Fruit fly (Drosophila melanogaster) whole organism, embryonic: ENCODE measurements around the gene nst.

ENCODE experiments used
- Awh ChIP-seq: fragments of 200-800 bp; sonication (Bioruptor generic); IDR thresholded peaks from 2 replicates; pipeline ENCODE4, ENCODE4 v1.3.6; 2022; ENCODE audit warnings: missing biosample characterization, missing genetic modification characterization
- Bdp1 ChIP-seq: fragments of 200-800 bp; sonication (Bioruptor generic); optimal IDR thresholded peaks from 3 replicates; lab custom pipeline; 2016; ENCODE audit warnings: missing biosample characterization, missing genetic modification characterization
- BtbVII ChIP-seq: fragments of 200-800 bp; sonication (Bioruptor generic); optimal IDR thresholded peaks from 3 replicates; lab custom pipeline; 2017; ENCODE audit warnings: missing biosample characterization, mild to moderate bottlenecking, missing genetic modification characterization
- Bteb2 ChIP-seq: fragments of 200-800 bp; sonication (Bioruptor generic); optimal IDR thresholded peaks from 2 replicates; lab custom pipeline; 2016; ENCODE audit warnings: missing biosample characterization, missing genetic modification characterization
- CG10431 ChIP-seq: fragments of 200-800 bp; sonication (Bioruptor generic); optimal IDR thresholded peaks from 3 replicates; lab custom pipeline; 2018; ENCODE audit warnings: missing biosample characterization, mild to moderate bottlenecking, missing genetic modification characterization
- CG10979 ChIP-seq: fragments of 200-800 bp; sonication (Bioruptor generic); optimal IDR thresholded peaks from 2 replicates; lab custom pipeline; 2018; ENCODE audit warnings: missing biosample characterization, mild to moderate bottlenecking, missing genetic modification characterization, moderate library complexity
- CG11695 ChIP-seq: fragments of 200-800 bp; sonication (Bioruptor generic); IDR thresholded peaks from 3 replicates; pipeline ENCODE4 v1.3.6; 2022; ENCODE audit warnings: missing biosample characterization, missing genetic modification characterization
- CG12155 ChIP-seq: fragments of 200-800 bp; sonication (Bioruptor generic); optimal IDR thresholded peaks from 3 replicates; lab custom pipeline; 2016; ENCODE audit warnings: missing biosample characterization, missing genetic modification characterization
- CG15601 ChIP-seq: fragments of 200-800 bp; sonication (Bioruptor generic); optimal IDR thresholded peaks from 3 replicates; lab custom pipeline; 2019; ENCODE audit warnings: missing biosample characterization, mild to moderate bottlenecking, missing genetic modification characterization, moderate library complexity
- CG15696 ChIP-seq: fragments of 200-800 bp; sonication (Bioruptor generic); optimal IDR thresholded peaks from 2 replicates; lab custom pipeline; 2019; ENCODE audit warnings: missing biosample characterization, mild to moderate bottlenecking, missing genetic modification characterization, moderate library complexity
- CG17612 ChIP-seq: fragments of 200-800 bp; sonication (Bioruptor generic); IDR thresholded peaks from 2 replicates; pipeline ENCODE4 v1.3.6; 2022; ENCODE audit warnings: missing biosample characterization, missing genetic modification characterization
- CG3065 ChIP-seq: fragments of 200-800 bp; sonication (Bioruptor generic); optimal IDR thresholded peaks from 2 replicates; lab custom pipeline; 2016; ENCODE audit warnings: missing biosample characterization, missing genetic modification characterization
- CG34224 ChIP-seq: fragments of 200-800 bp; sonication (Bioruptor generic); IDR thresholded peaks from 3 replicates; pipeline ENCODE4 v1.3.6; 2022; ENCODE audit warnings: missing biosample characterization, missing genetic modification characterization; ENCODE audit not compliant: partially characterized antibody
- CG3726 ChIP-seq: fragments of 200-800 bp; sonication (Bioruptor generic); IDR thresholded peaks from 3 replicates; pipeline ENCODE4, ENCODE4 v1.3.6; 2022; ENCODE audit warnings: missing biosample characterization, missing genetic modification characterization
- CG5180 ChIP-seq: fragments of 200-800 bp; sonication (Bioruptor generic); optimal IDR thresholded peaks from 3 replicates; lab custom pipeline; 2017; ENCODE audit warnings: missing biosample characterization, missing genetic modification characterization, mild to moderate bottlenecking, moderate library complexity, missing genetic modification reagents
- CG6813 ChIP-seq: fragments of 200-800 bp; sonication (Bioruptor generic); optimal IDR thresholded peaks from 2 replicates; lab custom pipeline; 2017; ENCODE audit warnings: missing biosample characterization, missing genetic modification characterization, mild to moderate bottlenecking, moderate library complexity, missing genetic modification reagents
- CG7745 ChIP-seq: fragments of 200-800 bp; sonication (Bioruptor generic); optimal IDR thresholded peaks from 2 replicates; lab custom pipeline; 2018; ENCODE audit warnings: missing biosample characterization, mild to moderate bottlenecking, missing genetic modification characterization, moderate library complexity
- CG7786 ChIP-seq: fragments of 200-800 bp; sonication (Bioruptor generic); optimal IDR thresholded peaks from 2 replicates; lab custom pipeline; 2016; ENCODE audit warnings: missing biosample characterization, missing genetic modification characterization
- CG8765 ChIP-seq: fragments of 200-800 bp; sonication (Bioruptor generic); IDR thresholded peaks from 2 replicates; pipeline ENCODE4 v1.3.6; 2022; ENCODE audit warnings: missing biosample characterization, missing genetic modification characterization
- CG9727 ChIP-seq: fragments of 200-800 bp; sonication (Bioruptor generic); optimal IDR thresholded peaks from 3 replicates; lab custom pipeline; 2017; ENCODE audit warnings: missing biosample characterization, mild to moderate bottlenecking, missing genetic modification characterization
- CG9876 ChIP-seq: fragments of 200-800 bp; sonication (Bioruptor generic); optimal IDR thresholded peaks from 2 replicates; lab custom pipeline; 2016; ENCODE audit warnings: missing biosample characterization, missing genetic modification characterization
- Dad ChIP-seq: fragments of 200-800 bp; sonication (Bioruptor generic); optimal IDR thresholded peaks from 3 replicates; lab custom pipeline; 2016; ENCODE audit warnings: missing biosample characterization, missing genetic modification characterization
- Dip2 ChIP-seq: fragments of 200-800 bp; sonication (Bioruptor generic); IDR thresholded peaks from 2 replicates; pipeline ENCODE4 v1.3.6; 2022; ENCODE audit warnings: missing biosample characterization, missing genetic modification characterization
- Drgx ChIP-seq: fragments of 200-800 bp; sonication (Bioruptor generic); IDR thresholded peaks from 2 replicates; pipeline ENCODE4 v1.3.6; 2022; ENCODE audit warnings: missing biosample characterization, missing genetic modification characterization
- E2f1 ChIP-seq: fragments of 200-800 bp; sonication (Bioruptor generic); IDR thresholded peaks from 2 replicates; pipeline ENCODE4 v1.3.6; 2022; ENCODE audit warnings: missing biosample characterization, missing genetic modification characterization
- E2f2 ChIP-seq: fragments of 200-800 bp; sonication (Bioruptor generic); IDR thresholded peaks from 2 replicates; pipeline ENCODE4 v1.3.6; 2022; ENCODE audit warnings: missing biosample characterization, missing genetic modification characterization
- HLH4C ChIP-seq: fragments of 200-800 bp; sonication (Bioruptor generic); IDR thresholded peaks from 3 replicates; pipeline ENCODE4 v1.3.6; 2022; ENCODE audit warnings: missing biosample characterization, missing genetic modification characterization; ENCODE audit not compliant: partially characterized antibody
- HLH54F ChIP-seq: fragments of 200-800 bp; sonication (Bioruptor generic); optimal IDR thresholded peaks from 3 replicates; lab custom pipeline; 2016; ENCODE audit warnings: missing biosample characterization, missing genetic modification characterization
- Lhr ChIP-seq: fragments of 200-800 bp; sonication (Bioruptor generic); optimal IDR thresholded peaks from 3 replicates; lab custom pipeline; 2017; ENCODE audit warnings: mild to moderate bottlenecking, missing biosample characterization, missing genetic modification reagents, missing genetic modification characterization
- MESR4 ChIP-seq: fragments of 200-800 bp; sonication (Bioruptor generic); optimal IDR thresholded peaks from 2 replicates; lab custom pipeline; 2018; ENCODE audit warnings: missing biosample characterization, mild to moderate bottlenecking, missing genetic modification characterization, moderate library complexity
- NFAT ChIP-seq: fragments of 200-800 bp; sonication (Bioruptor generic); IDR thresholded peaks from 2 replicates; pipeline ENCODE4 v1.3.6; 2022; ENCODE audit warnings: missing biosample characterization, missing genetic modification characterization
- Nf-YB ChIP-seq: fragments of 200-800 bp; sonication (Bioruptor generic); optimal IDR thresholded peaks from 3 replicates; lab custom pipeline; 2019; ENCODE audit warnings: missing biosample characterization, mild to moderate bottlenecking, missing genetic modification characterization, moderate library complexity
- Spps ChIP-seq: fragments of 200-800 bp; sonication (Bioruptor generic); optimal IDR thresholded peaks from 2 replicates; lab custom pipeline; 2018; ENCODE audit warnings: missing biosample characterization, mild to moderate bottlenecking, missing genetic modification characterization
- ab ChIP-seq: fragments of 200-800 bp; sonication (Bioruptor generic); optimal IDR thresholded peaks from 2 replicates; lab custom pipeline; 2016; ENCODE audit warnings: missing biosample characterization, missing genetic modification characterization
- ara ChIP-seq: fragments of 200-800 bp; sonication (Bioruptor generic); IDR thresholded peaks from 2 replicates; pipeline ENCODE4 v1.3.6; 2022; ENCODE audit warnings: missing biosample characterization, missing genetic modification characterization
- cas ChIP-seq: fragments of 200-800 bp; sonication (Bioruptor generic); IDR thresholded peaks from 2 replicates; pipeline ENCODE4 v1.3.6; 2022; ENCODE audit warnings: missing biosample characterization, missing genetic modification characterization
- cato ChIP-seq: fragments of 200-800 bp; sonication (Bioruptor generic); optimal IDR thresholded peaks from 2 replicates; lab custom pipeline; 2016; ENCODE audit warnings: missing biosample characterization, missing genetic modification characterization, borderline replicate concordance
- cwo ChIP-seq: fragments of 200-800 bp; sonication (Bioruptor generic); optimal IDR thresholded peaks from 3 replicates; lab custom pipeline; 2017; ENCODE audit warnings: missing biosample characterization, missing genetic modification characterization, mild to moderate bottlenecking, moderate library complexity, missing genetic modification reagents
- ems ChIP-seq: fragments of 200-800 bp; sonication (Bioruptor generic); optimal IDR thresholded peaks from 3 replicates; lab custom pipeline; 2016; ENCODE audit warnings: missing biosample characterization, missing genetic modification characterization
- fd3F ChIP-seq: fragments of 200-800 bp; sonication (Bioruptor generic); optimal IDR thresholded peaks from 2 replicates; lab custom pipeline; 2018; ENCODE audit warnings: missing biosample characterization, mild to moderate bottlenecking, missing genetic modification characterization, moderate library complexity
- her ChIP-seq: fragments of 200-800 bp; sonication (Bioruptor generic); optimal IDR thresholded peaks from 2 replicates; lab custom pipeline; 2016; ENCODE audit warnings: missing biosample characterization, missing genetic modification characterization
- oc ChIP-seq: fragments of 200-800 bp; sonication (Bioruptor generic); optimal IDR thresholded peaks from 2 replicates; lab custom pipeline; 2018; ENCODE audit warnings: missing biosample characterization, mild to moderate bottlenecking, missing genetic modification characterization, moderate library complexity
- p53 ChIP-seq: fragments of 200-800 bp; sonication (Bioruptor generic); optimal IDR thresholded peaks from 2 replicates; lab custom pipeline; 2016; ENCODE audit warnings: missing biosample characterization, missing genetic modification characterization
- pzg ChIP-seq: fragments of 200-800 bp; sonication (Bioruptor generic); optimal IDR thresholded peaks from 3 replicates; lab custom pipeline; 2018; ENCODE audit warnings: missing biosample characterization, mild to moderate bottlenecking, missing genetic modification characterization, moderate library complexity
- sens ChIP-seq: fragments of 200-800 bp; sonication (Bioruptor generic); peaks from one replicate; lab custom pipeline; 2016; ENCODE audit warnings: missing biosample characterization, missing genetic modification characterization
- sim ChIP-seq: fragments of 200-800 bp; sonication (Bioruptor generic); IDR thresholded peaks from 2 replicates; pipeline ENCODE4 v1.3.6; 2022; ENCODE audit warnings: missing biosample characterization, missing genetic modification characterization
- tap ChIP-seq: fragments of 200-800 bp; optimal IDR thresholded peaks from 3 replicates; lab custom pipeline; 2019; ENCODE audit warnings: missing biosample characterization, mild to moderate bottlenecking, missing genetic modification characterization, moderate library complexity
- tin ChIP-seq: fragments of 200-800 bp; sonication (Bioruptor generic); optimal IDR thresholded peaks from 3 replicates; lab custom pipeline; 2016; ENCODE audit warnings: missing biosample characterization, missing genetic modification characterization
- ttk ChIP-seq: fragments of 200-800 bp; sonication (Bioruptor generic); IDR thresholded peaks from 2 replicates; pipeline ENCODE4 v2.1.2; 2022; ENCODE audit warnings: missing biosample characterization, missing genetic modification characterization
- vnd ChIP-seq: fragments of 200-800 bp; sonication (Bioruptor generic); IDR thresholded peaks from 3 replicates; pipeline ENCODE4 v1.3.6; 2022; ENCODE audit warnings: missing biosample characterization, missing genetic modification characterization; ENCODE audit not compliant: partially characterized antibody
- wor ChIP-seq: fragments of 200-800 bp; sonication (Bioruptor generic); IDR thresholded peaks from 2 replicates; pipeline ENCODE4 v1.3.6; 2022; ENCODE audit warnings: missing biosample characterization, missing genetic modification characterization

The nst gene

DNA sequence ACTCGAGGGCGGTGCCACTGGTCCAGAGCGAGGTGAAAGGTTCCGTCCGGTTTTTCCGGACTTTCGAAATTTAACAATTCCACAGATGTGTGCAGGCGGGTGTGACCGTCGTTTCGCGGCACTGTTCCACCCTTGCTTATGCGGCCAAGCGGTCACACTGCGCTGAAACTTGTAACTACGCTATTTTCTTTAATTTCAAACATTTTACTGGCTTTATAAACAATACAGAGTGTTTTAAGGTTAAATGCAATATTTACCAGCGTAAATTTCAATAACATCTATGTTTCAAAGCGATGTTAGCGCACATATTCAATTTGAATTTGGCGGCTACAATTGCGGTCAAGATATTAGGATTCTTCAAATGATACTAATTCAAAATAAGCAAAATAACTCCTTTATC, at the start of gene nst (continued):
- TF ChIP-seq BtbVII, result no peak
- no peak for TF ChIP-seq Bdp1 (GFP tag; lab: Kevin White, UChicago)
- TF ChIP-seq ab (GFP tag; lab: Kevin White, UChicago), result no peak
- no peak for TF ChIP-seq p53
- TF ChIP-seq fd3F (GFP tag; lab: Kevin White, UChicago), result no peak
- no peak for TF ChIP-seq ara (GFP tag; lab: Robert Waterston, UW)
- no peak for TF ChIP-seq CG6813 (GFP tag; lab: Kevin White, UChicago)
- TF ChIP-seq sens (GFP tag; lab: Kevin White, UChicago), result peak; percentile 68
- TF ChIP-seq E2f2 (GFP tag; lab: Robert Waterston, UW), result peak; percentile 83
- TF ChIP-seq vnd (GFP tag; lab: Robert Waterston, UW), result no peak
- TF ChIP-seq oc (tag; lab: Kevin White, UChicago), result no peak
- no peak for TF ChIP-seq cas (GFP tag; lab: Robert Waterston, UW)
- no peak for TF ChIP-seq Dad
- no peak for TF ChIP-seq wor
- TF ChIP-seq CG15601 (tag; lab: Kevin White, UChicago), result no peak
- TF ChIP-seq cato (GFP tag; lab: Kevin White, UChicago), result no peak
- TF ChIP-seq CG7745 (tag; lab: Kevin White, UChicago), result no peak

DNA sequence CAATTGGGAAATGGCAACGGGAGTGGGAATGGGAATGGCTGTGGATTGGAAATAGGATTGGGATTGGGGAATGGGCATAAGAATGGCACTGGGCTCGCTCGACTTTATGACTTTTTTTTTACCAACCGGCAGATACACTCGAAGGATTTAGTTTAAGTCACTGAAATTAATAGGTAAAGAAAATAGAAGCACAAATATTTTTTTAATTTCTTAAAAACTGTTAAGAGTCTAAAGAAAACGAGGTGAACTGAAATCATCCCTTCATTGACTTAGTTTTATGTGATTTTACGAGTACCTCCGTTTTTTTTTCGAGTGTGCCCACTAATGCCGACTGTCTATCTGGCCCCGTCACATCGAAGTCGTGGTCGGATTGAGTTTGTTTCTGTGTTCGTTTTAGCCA, 44.9 kb upstream of the nst start:
- TF ChIP-seq cwo (no peak), HLH54F (GFP tag; lab: Kevin White, UChicago) (no peak), CG15696 (tag; lab: Kevin White, UChicago) (peak; percentile 16), CG3065 (GFP tag; lab: Kevin White, UChicago) (no peak), sens (GFP tag; lab: Kevin White, UChicago) (peak; percentile 69), HLH4C (GFP tag; lab: Robert Waterston, UW) (no peak), Drgx (GFP tag; lab: Robert Waterston, UW) (no peak), CG7786 (GFP tag; lab: Kevin White, UChicago) (no peak), CG12155 (GFP tag; lab: Kevin White, UChicago) (no peak), CG9727 (GFP tag; lab: Kevin White, UChicago) (peak; percentile 24), ems (GFP tag; lab: Kevin White, UChicago) (no peak), CG3726 (GFP tag; lab: Robert Waterston, UW) (no peak), MESR4 (GFP tag; lab: Kevin White, UChicago) (no peak), her (no peak), CG10979 (tag; lab: Kevin White, UChicago) (peak; percentile 17), CG9876 (no peak)

DNA sequence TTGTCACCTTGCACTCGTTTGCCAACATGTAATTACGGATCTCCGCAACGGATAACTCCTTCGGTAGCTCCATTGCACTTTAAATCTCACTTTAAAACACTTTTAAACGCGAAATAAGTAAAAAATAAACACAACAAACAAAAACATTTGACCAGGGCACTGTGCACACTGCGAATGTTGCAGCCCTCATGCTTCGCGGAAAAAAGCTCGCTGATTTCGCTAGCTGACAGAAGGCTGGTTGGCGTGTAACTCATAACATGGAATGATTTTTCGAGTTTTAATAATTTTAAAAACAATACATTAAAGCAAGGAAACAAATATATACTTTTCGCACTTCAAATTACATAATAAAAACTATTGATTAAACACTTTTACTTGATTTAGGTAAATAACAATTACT, 42.4 kb upstream of the nst start, which contains the start of gene sowah:
TSS of gene sowah (minus strand) at position 177 of the 400 bp plus-strand sequence.
- peak; percentile 43 for TF ChIP-seq CG7786 (GFP tag; lab: Kevin White, UChicago)
- peak; percentile 59 for TF ChIP-seq Lhr (GFP tag; lab: Kevin White, UChicago)
- no peak for TF ChIP-seq Awh (GFP tag; lab: Robert Waterston, UW)
- no peak for TF ChIP-seq sim (GFP tag; lab: Robert Waterston, UW)
- TF ChIP-seq CG10431 (GFP tag; lab: Kevin White, UChicago), result no peak
- TF ChIP-seq CG11695 (GFP tag; lab: Robert Waterston, UW), result no peak
- TF ChIP-seq tin, result peak; percentile 39
- no peak for TF ChIP-seq Spps (tag; lab: Kevin White, UChicago)
- peak; percentile 18 for TF ChIP-seq CG5180 (GFP tag; lab: Kevin White, UChicago)
- TF ChIP-seq CG34224 (GFP tag; lab: Robert Waterston, UW), result peak; percentile 32; the same call in 1 of the 3 replicates
- peak; percentile 48 for TF ChIP-seq Nf-YB (GFP tag; lab: Kevin White, UChicago)
- TF ChIP-seq CG17612 (GFP tag; lab: Robert Waterston, UW), result no peak
- TF ChIP-seq pzg (GFP tag; lab: Kevin White, UChicago), result peak; percentile 84
- peak; percentile 11 for TF ChIP-seq Bteb2 (GFP tag; lab: Kevin White, UChicago)
- TF ChIP-seq E2f1, result no peak
- peak; percentile 62 for TF ChIP-seq NFAT (GFP tag; lab: Robert Waterston, UW)
- TF ChIP-seq ttk (GFP tag; lab: Robert Waterston, UW), result no peak; the same call in 1 of the 2 replicates
- no peak for TF ChIP-seq Dip2
- no peak for TF ChIP-seq CG8765 (GFP tag; lab: Robert Waterston, UW)
- peak; percentile 31 for TF ChIP-seq tap (tag; lab: Kevin White, UChicago)
